Fruit fly (Drosophila melanogaster) whole organism, wandering third instar larva: ENCODE results near the gene CG10959.

Source experiments
- Abd-B ChIP-seq: fragments of >200 bp; optimal IDR thresholded peaks from 2 replicates; lab custom pipeline; 2017; ENCODE audit warnings: missing biosample characterization, missing genetic modification characterization
- CG32264 ChIP-seq: fragments of 200-800 bp; sonication (Bioruptor generic); optimal IDR thresholded peaks from 2 replicates; lab custom pipeline; 2016; ENCODE audit warnings: missing biosample characterization, missing genetic modification characterization
- CG9705 ChIP-seq: fragments of 200-800 bp; sonication (Bioruptor generic); optimal IDR thresholded peaks from 2 replicates; lab custom pipeline; 2018; ENCODE audit warnings: missing biosample characterization, mild to moderate bottlenecking, missing genetic modification characterization
- CrebA ChIP-seq: fragments of 200-800 bp; sonication (Bioruptor generic); optimal IDR thresholded peaks from 2 replicates; lab custom pipeline; 2016; ENCODE audit warnings: missing biosample characterization, mild to moderate bottlenecking, missing genetic modification characterization, borderline replicate concordance
- Dfd ChIP-seq: fragments of >200 bp; optimal IDR thresholded peaks from 2 replicates; lab custom pipeline; 2017; ENCODE audit warnings: missing biosample characterization, missing genetic modification characterization
- Dif ChIP-seq: fragments of 200-275, 200-300 bp; sonication (Bioruptor generic); optimal IDR thresholded peaks from 2 replicates; lab custom pipeline; 2018; ENCODE audit warnings: missing biosample characterization, missing genetic modification characterization; ENCODE audit not compliant: partially characterized antibody
- GATAd ChIP-seq: sonication (Bioruptor generic); optimal IDR thresholded peaks from 2 replicates; lab custom pipeline; 2016; ENCODE audit warnings: missing biosample characterization, missing genetic modification characterization
- HLH106 ChIP-seq: fragments of 200-800 bp; optimal IDR thresholded peaks from 3 replicates; lab custom pipeline; 2019; ENCODE audit warnings: missing biosample characterization, mild to moderate bottlenecking, missing genetic modification characterization, moderate library complexity
- Hnf4 ChIP-seq: fragments of 200-800 bp; sonication (Bioruptor generic); optimal IDR thresholded peaks from 2 replicates; lab custom pipeline; 2016; ENCODE audit warnings: missing biosample characterization, mild to moderate bottlenecking, missing genetic modification characterization
- Hr78 ChIP-seq: fragments of >200 bp; optimal IDR thresholded peaks from 2 replicates; lab custom pipeline; 2017; ENCODE audit warnings: missing biosample characterization, missing genetic modification characterization
- Hr83 ChIP-seq: fragments of 200-300 bp; sonication (Bioruptor generic); optimal IDR thresholded peaks from 2 replicates; lab custom pipeline; 2016; ENCODE audit warnings: missing biosample characterization, mild to moderate bottlenecking, missing genetic modification characterization, moderate library complexity; ENCODE audit not compliant: poor library complexity, severe bottlenecking
- Jra ChIP-seq: sonication (Bioruptor generic); optimal IDR thresholded peaks from 2 replicates; lab custom pipeline; 2016; ENCODE audit warnings: missing biosample characterization, missing genetic modification characterization
- Mio ChIP-seq: sonication (Bioruptor generic); optimal IDR thresholded peaks from 2 replicates; lab custom pipeline; 2016; ENCODE audit warnings: missing biosample characterization, missing genetic modification characterization
- Myc ChIP-seq: fragments of >200 bp; optimal IDR thresholded peaks from 2 replicates; lab custom pipeline; 2017
- N ChIP-seq: fragments of >200 bp; optimal IDR thresholded peaks from 2 replicates; lab custom pipeline; 2018; ENCODE audit warnings: missing biosample characterization, missing external identifiers, missing genetic modification characterization
- OdsH ChIP-seq: fragments of 200-800 bp; sonication (Bioruptor generic); optimal IDR thresholded peaks from 2 replicates; lab custom pipeline; 2016; ENCODE audit warnings: missing biosample characterization, mild to moderate bottlenecking, missing genetic modification characterization
- Rel ChIP-seq, 2 experiments: fragments of 200-800 bp; sonication (Bioruptor generic) in 1 of 2; optimal IDR thresholded peaks; 2 replicates in 1 of 2; 3 replicates in 1 of 2; lab custom pipeline; 2016 to 2019; ENCODE audit warnings: mild to moderate bottlenecking in 2 of 2, missing biosample characterization in 2 of 2, missing genetic modification characterization in 2 of 2, moderate library complexity in 1 of 2
- Sp1 ChIP-seq: fragments of 200-800 bp; sonication (Bioruptor generic); optimal IDR thresholded peaks from 3 replicates; lab custom pipeline; 2019; ENCODE audit warnings: missing biosample characterization, mild to moderate bottlenecking, missing genetic modification characterization, moderate library complexity
- Vsx2 ChIP-seq: fragments of 200-300, 225-300 bp; sonication (Bioruptor generic); optimal IDR thresholded peaks from 2 replicates; lab custom pipeline; 2018; ENCODE audit warnings: missing biosample characterization, missing genetic modification characterization; ENCODE audit not compliant: partially characterized antibody
- br ChIP-seq: fragments of 200-800 bp; sonication (Bioruptor generic); optimal IDR thresholded peaks from 2 replicates; lab custom pipeline; 2016; ENCODE audit warnings: missing biosample characterization, missing genetic modification characterization
- brk ChIP-seq: fragments of 200-800 bp; sonication (Bioruptor generic); optimal IDR thresholded peaks from 2 replicates; lab custom pipeline; 2016; ENCODE audit warnings: missing biosample characterization, mild to moderate bottlenecking, missing genetic modification characterization
- dl ChIP-seq, 2 experiments: fragments of 175-275, 200-275 bp in 1 of 2; fragments of 200-275 bp in 1 of 2; sonication (Bioruptor generic); optimal IDR thresholded peaks; lab custom pipeline; 2018; ENCODE audit warnings: mild to moderate bottlenecking in 2 of 2, missing biosample characterization in 2 of 2, missing genetic modification characterization in 2 of 2, moderate library complexity in 2 of 2; ENCODE audit not compliant: partially characterized antibody in 2 of 2, insufficient read depth in 1 of 2
- dmrt93B ChIP-seq: fragments of 200-800 bp; sonication (Bioruptor generic); optimal IDR thresholded peaks from 2 replicates; lab custom pipeline; 2018; ENCODE audit warnings: missing biosample characterization, mild to moderate bottlenecking, missing genetic modification characterization
- dsf ChIP-seq: sonication (Bioruptor generic); optimal IDR thresholded peaks from 2 replicates; lab custom pipeline; 2016; ENCODE audit warnings: missing biosample characterization, missing genetic modification characterization, borderline replicate concordance
- ey ChIP-seq: fragments of 200-800 bp; sonication (Bioruptor generic); optimal IDR thresholded peaks from 2 replicates; lab custom pipeline; 2016; ENCODE audit warnings: missing biosample characterization, missing genetic modification characterization
- foxo ChIP-seq, 2 experiments: fragments of 200-800 bp; sonication (Bioruptor generic); optimal IDR thresholded peaks; 2 replicates in 1 of 2; 3 replicates in 1 of 2; lab custom pipeline; 2016 to 2017; ENCODE audit warnings: missing biosample characterization in 2 of 2, missing genetic modification characterization in 2 of 2
- fru ChIP-seq: fragments of 200-800 bp; sonication (Bioruptor generic); optimal IDR thresholded peaks from 3 replicates; lab custom pipeline; 2016; ENCODE audit warnings: missing biosample characterization, mild to moderate bottlenecking, missing genetic modification characterization
- h ChIP-seq: fragments of 200-800 bp; sonication (Bioruptor generic); optimal IDR thresholded peaks from 3 replicates; lab custom pipeline; 2016; ENCODE audit warnings: missing biosample characterization, mild to moderate bottlenecking, missing genetic modification characterization
- jim ChIP-seq: fragments of 175-275, 200-325 bp; sonication (Bioruptor generic); optimal IDR thresholded peaks from 2 replicates; lab custom pipeline; 2016; ENCODE audit warnings: missing biosample characterization, mild to moderate bottlenecking, missing genetic modification characterization
- lola ChIP-seq: fragments of >200 bp; optimal IDR thresholded peaks from 2 replicates; lab custom pipeline; 2017; ENCODE audit warnings: missing biosample characterization, missing genetic modification characterization
- pan ChIP-seq: fragments of >200 bp; optimal IDR thresholded peaks from 2 replicates; lab custom pipeline; 2017
- psq ChIP-seq: fragments of 200-800 bp; sonication (Bioruptor generic); optimal IDR thresholded peaks from 3 replicates; lab custom pipeline; 2017; ENCODE audit warnings: missing biosample characterization, mild to moderate bottlenecking, missing genetic modification characterization, moderate library complexity
- rgr ChIP-seq: fragments of 200-800 bp; sonication (Bioruptor generic); optimal IDR thresholded peaks from 3 replicates; lab custom pipeline; 2016; ENCODE audit warnings: missing biosample characterization, mild to moderate bottlenecking, missing genetic modification characterization
- sage ChIP-seq: fragments of 200-800 bp; sonication (Bioruptor generic); optimal IDR thresholded peaks from 2 replicates; lab custom pipeline; 2016; ENCODE audit warnings: missing biosample characterization, mild to moderate bottlenecking, missing genetic modification characterization
- sv ChIP-seq: fragments of 200-800 bp; sonication (Bioruptor generic); optimal IDR thresholded peaks from 3 replicates; lab custom pipeline; 2016; ENCODE audit warnings: missing biosample characterization, missing genetic modification characterization
- tai ChIP-seq: sonication (Bioruptor generic); optimal IDR thresholded peaks from 2 replicates; lab custom pipeline; 2016; ENCODE audit warnings: missing biosample characterization, missing genetic modification characterization
- usp ChIP-seq: fragments of >200 bp; optimal IDR thresholded peaks from 2 replicates; lab custom pipeline; 2017; ENCODE audit warnings: missing biosample characterization, missing genetic modification characterization
- woc ChIP-seq: sonication (Bioruptor generic); optimal IDR thresholded peaks from 2 replicates; lab custom pipeline; 2016; ENCODE audit warnings: missing biosample characterization, mild to moderate bottlenecking, missing genetic modification characterization

CG10959 gene

DNA sequence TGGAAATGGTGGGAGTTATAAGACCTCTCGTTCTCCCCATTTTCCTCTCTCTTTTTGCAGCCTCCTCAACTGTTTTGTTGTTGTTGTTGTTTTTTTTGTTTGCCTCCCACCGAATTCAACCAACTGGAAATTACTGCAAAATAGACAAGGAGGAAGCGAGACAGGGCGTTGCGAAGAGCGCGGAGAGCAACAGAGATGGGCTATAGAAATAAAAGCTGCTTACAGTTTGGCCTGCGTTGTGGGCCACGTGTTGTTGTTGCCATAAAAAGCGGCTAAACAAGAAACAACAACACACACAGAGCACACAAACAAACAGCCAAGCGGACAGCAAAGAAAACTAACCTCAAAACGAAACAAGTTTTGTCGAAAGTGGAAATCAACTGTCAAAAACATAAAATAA is 46.0 kb downstream of the CG10959 start:
- no peak for TF ChIP-seq N (GFP tag; lab: Kevin White, UChicago)
- no peak for TF ChIP-seq Myc

DNA sequence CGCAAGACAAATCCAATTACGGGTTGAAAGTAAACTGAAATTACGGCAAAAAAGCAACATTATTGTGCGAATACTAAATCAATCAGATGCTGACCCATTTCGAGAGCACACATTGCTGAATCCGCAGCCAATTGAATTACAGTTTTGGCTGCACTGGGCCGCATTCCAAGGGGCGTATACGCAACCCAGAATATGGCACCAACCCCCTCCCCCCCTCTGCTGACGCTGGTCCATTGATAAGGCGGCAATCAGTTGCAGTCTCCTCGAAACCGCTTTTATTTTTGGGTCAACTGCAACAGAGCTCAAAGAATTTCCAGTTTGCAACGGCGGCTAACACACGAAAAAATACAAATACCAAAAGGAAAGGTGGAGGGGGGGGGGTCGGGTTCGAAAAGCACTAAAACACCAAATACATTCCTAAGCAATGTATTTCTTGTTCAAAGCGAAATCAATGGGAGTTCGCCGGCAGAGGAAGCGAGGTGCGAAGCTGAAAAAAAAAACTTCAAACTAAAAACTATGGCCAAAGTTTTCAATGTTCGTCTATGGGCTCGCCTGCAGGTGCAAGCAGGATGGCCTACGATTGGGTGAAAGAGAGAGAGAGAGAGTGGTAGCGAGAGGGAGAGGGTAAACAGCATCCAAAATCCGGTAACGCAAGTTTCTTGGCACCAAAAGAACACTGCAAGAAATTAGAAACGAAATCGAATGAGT is 47.0 kb downstream of the CG10959 start:
- TF ChIP-seq GATAd (peak; percentile 72), CG32264 (GFP tag; lab: Kevin White, UChicago) (no peak)

DNA sequence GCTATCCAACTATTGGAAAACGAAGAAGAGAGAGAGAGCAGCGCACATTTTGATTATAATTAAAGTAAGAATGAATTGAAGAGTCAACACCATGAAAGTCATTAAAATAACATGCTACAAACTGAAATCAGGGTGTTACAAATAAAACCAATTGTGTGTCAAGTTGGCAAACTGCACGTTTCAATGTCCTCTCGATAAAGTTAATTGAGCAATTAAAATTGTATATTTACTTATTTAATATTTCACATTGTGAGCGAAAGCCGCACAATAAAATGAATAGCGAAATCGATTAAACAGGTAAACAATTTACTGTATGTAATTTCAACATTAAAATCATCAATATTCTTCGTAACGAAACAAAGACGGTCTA is 47.6 kb downstream of the CG10959 start:
- TF ChIP-seq h (GFP tag; lab: Kevin White, UChicago) (no peak), pan (no peak), dmrt93B (GFP tag; lab: Kevin White, UChicago) (peak; percentile 10), HLH106 (tag; lab: Kevin White, UChicago) (peak; percentile 31), OdsH (peak; percentile 9), rgr (no peak), N (GFP tag; lab: Kevin White, UChicago) (no peak), foxo (GFP tag; optimal IDR thresholded peaks at IDR 0.05; lab: Kevin White, UChicago) (peak in 1 of 2 experiments; percentile 19), Hnf4 (GFP tag; lab: Kevin White, UChicago) (no peak), Sp1 (GFP tag; lab: Kevin White, UChicago) (peak; percentile 37), Myc (no peak), CG32264 (GFP tag; lab: Kevin White, UChicago) (no peak), GATAd (peak; percentile 15), CrebA (no peak), Dif (GFP tag; lab: Kevin White, UChicago) (no peak), ey (GFP tag; lab: Kevin White, UChicago) (no peak), psq (GFP tag; lab: Kevin White, UChicago) (peak; percentile 7), dsf (GFP tag; lab: Kevin White, UChicago) (no peak), brk (GFP tag; lab: Kevin White, UChicago) (no peak)
- TF ChIP-seq, all 38 proteins: peak for 7

DNA sequence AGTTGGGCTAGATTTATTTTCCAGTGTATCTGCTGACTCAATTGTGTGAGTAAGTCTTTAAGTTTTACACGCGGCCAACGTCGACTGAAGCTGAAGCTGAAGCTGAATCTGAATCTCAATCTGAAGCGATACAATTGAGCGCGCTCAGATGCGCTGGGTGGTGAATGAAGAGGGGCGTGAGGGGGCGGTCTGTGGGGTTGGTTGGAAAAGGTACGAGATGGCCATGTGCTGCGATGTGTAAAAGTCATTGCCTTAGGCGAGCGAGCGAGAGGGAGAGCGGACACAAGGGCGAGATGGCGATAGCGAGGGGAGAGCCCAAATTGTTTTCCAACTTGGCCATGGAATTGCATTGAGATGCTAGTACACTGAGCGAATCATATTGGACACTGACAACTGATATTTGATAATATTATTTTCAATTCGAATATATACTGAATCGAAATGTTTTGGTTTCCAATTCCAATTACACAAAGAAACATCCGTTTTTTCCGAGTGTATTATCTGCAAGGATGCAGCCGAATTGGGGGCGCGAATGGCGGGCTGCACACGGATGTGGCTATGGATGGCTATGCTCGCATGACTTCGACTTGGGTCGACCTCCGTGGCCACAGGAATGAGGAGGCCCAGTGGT is 48.1 kb downstream of the CG10959 start:
- TF ChIP-seq fru: peak; percentile 85
- peak; percentile 27 for TF ChIP-seq dmrt93B (GFP tag; lab: Kevin White, UChicago)
- no peak for TF ChIP-seq dl (GFP tag; optimal IDR thresholded peaks at IDR 0.05; lab: Kevin White, UChicago; ENCODE audit: insufficient read depth in 1 of 2, partially characterized antibody in 2 of 2)
- peak in 1 of 2 experiments; percentile 86 for TF ChIP-seq foxo (GFP tag; optimal IDR thresholded peaks at IDR 0.05; lab: Kevin White, UChicago)
- peak; percentile 82 for TF ChIP-seq ey (GFP tag; lab: Kevin White, UChicago)
- peak; percentile 77 for TF ChIP-seq h (GFP tag; lab: Kevin White, UChicago)
- TF ChIP-seq lola (GFP tag; lab: Kevin White, UChicago): no peak
- TF ChIP-seq pan: no peak
- peak; percentile 64 for TF ChIP-seq HLH106 (tag; lab: Kevin White, UChicago)
- peak; percentile 63 for TF ChIP-seq woc (GFP tag; lab: Kevin White, UChicago)
- no peak for TF ChIP-seq CrebA
- no peak for TF ChIP-seq Hr78 (GFP tag; lab: Kevin White, UChicago)
- peak; percentile 76 for TF ChIP-seq rgr
- TF ChIP-seq Sp1 (GFP tag; lab: Kevin White, UChicago): peak; percentile 57
- TF ChIP-seq Mio (GFP tag; lab: Kevin White, UChicago): no peak
- no peak for TF ChIP-seq Hr83 (GFP tag; lab: Kevin White, UChicago)
- no peak for TF ChIP-seq usp (GFP tag; lab: Kevin White, UChicago)
- no peak for TF ChIP-seq CG9705
- peak; percentile 13 for TF ChIP-seq psq (GFP tag; lab: Kevin White, UChicago)
- TF ChIP-seq Abd-B (GFP tag; lab: Kevin White, UChicago): no peak
- TF ChIP-seq CG32264 (GFP tag; lab: Kevin White, UChicago): peak; percentile 14
- peak; percentile 0 for TF ChIP-seq Rel (GFP tag; optimal IDR thresholded peaks at IDR 0.05; lab: Kevin White, UChicago)
- TF ChIP-seq Rel (tag; optimal IDR thresholded peaks at IDR 0.05; lab: Kevin White, UChicago): peak; percentile 45
- TF ChIP-seq Vsx2 (GFP tag; lab: Kevin White, UChicago): no peak
- no peak for TF ChIP-seq Myc
- no peak for TF ChIP-seq brk (GFP tag; lab: Kevin White, UChicago)
- TF ChIP-seq sv (GFP tag; lab: Kevin White, UChicago): no peak
- TF ChIP-seq br (GFP tag; lab: Kevin White, UChicago): peak; percentile 69
- TF ChIP-seq jim (GFP tag; lab: Kevin White, UChicago): no peak
- no peak for TF ChIP-seq sage (GFP tag; lab: Kevin White, UChicago)
- TF ChIP-seq Jra (GFP tag; lab: Kevin White, UChicago): no peak
- TF ChIP-seq OdsH: peak; percentile 66
- peak; percentile 55 for TF ChIP-seq Hnf4 (GFP tag; lab: Kevin White, UChicago)
- TF ChIP-seq N (GFP tag; lab: Kevin White, UChicago): no peak
- TF ChIP-seq dsf (GFP tag; lab: Kevin White, UChicago): no peak
- no peak for TF ChIP-seq Dfd (GFP tag; lab: Kevin White, UChicago)
- no peak for TF ChIP-seq tai (GFP tag; lab: Kevin White, UChicago)
